Fruit fly (Drosophila melanogaster): ENCODE results near the gene heca.

dm6 chr3R:30268733-30269132, 9.0 kb upstream of the heca start:
- TF ChIP-seq CG8478 (optimal IDR thresholded peaks at IDR 0.05), result no peak
- TF ChIP-seq CTCF (optimal IDR thresholded peaks at IDR 0.05), result no peak

Data from S2 (cell line).